Worm (Caenorhabditis elegans) whole organism, L2 larva: ENCODE data around the gene C16C10.9.

Source experiments
- elt-3 ChIP-seq: sonication (generic microtip); optimal IDR thresholded peaks from 2 replicates; lab custom pipeline; 2017; ENCODE audit warnings: missing biosample characterization, missing genetic modification characterization
- sma-9 ChIP-seq, 2 experiments: fragments of 150-350 bp in 1 of 2; sonication (generic microtip) in 1 of 2; optimal IDR thresholded peaks; 2 replicates each; lab custom pipeline; 2014 to 2016; ENCODE audit warnings: missing genetic modification characterization in 2 of 2, mild to moderate bottlenecking in 1 of 2, missing biosample characterization in 1 of 2, missing compliant biosample characterization in 1 of 2, missing genetic modification reagents in 1 of 2, moderate library complexity in 1 of 2
- ztf-11 ChIP-seq: sonication (generic microtip); optimal IDR thresholded peaks from 2 replicates; lab custom pipeline; 2017; ENCODE audit warnings: missing biosample characterization, missing genetic modification characterization

DNA sequence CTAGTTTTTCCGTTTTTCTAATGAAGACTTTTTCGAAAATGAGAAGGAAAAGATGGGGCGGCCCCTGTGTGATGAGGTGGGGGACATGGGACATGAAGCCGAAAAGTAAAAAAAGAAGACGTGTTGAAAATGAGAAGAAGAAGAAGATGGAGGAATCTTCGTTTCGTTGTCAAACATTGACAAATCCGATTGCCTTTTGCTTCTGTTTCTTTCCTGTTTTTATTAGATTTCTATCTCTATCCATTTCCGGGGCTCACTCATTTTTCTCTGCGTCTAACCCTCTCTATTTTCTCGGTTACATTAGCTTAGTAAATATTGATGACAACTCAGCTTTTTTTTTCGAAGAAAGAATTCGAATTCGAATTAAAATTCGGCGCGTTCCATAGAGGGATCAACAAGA is 37.5 kb downstream of the C16C10.9 start:
- TF ChIP-seq ztf-11 (tag; lab: Kevin White, UChicago) (no peak), sma-9 (GFP tag; optimal IDR thresholded peaks at IDR 0.05; lab: Kevin White, UChicago) (no peak), sma-9 (tag; optimal IDR thresholded peaks at IDR 0.05; lab: Kevin White, UChicago) (no peak), elt-3 (tag; lab: Kevin White, UChicago) (no peak)
